Worm (Caenorhabditis elegans): ENCODE data around the gene K07F5.22.
"Not testable (repeated sequence)": the region's sequence is repeated elsewhere in the genome, so short reads cannot be mapped to it uniquely, and the experiment has no call there.

DNA sequence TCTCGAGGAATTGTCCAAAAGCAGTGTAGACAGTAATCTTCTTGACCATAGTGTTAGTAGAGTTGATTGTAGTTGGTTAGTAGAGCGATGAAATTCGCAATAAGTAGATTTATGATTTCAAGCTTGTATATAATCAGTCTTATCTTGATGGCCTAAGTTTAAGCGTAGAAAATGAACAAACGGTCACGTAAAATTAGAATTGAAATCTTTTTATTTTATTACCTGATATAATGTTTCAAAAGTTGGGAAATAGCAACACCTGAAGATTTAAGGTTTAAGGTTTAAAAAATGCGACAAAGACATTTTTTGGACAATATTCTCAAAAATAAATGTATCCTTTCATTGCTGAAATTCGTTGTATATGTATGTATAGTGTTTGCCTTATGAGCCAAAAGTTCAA is 28.8 kb downstream of the K07F5.22 start, which contains the start of gene sss-1:
- TF ChIP-seq lsy-2 (tag; optimal IDR thresholded peaks at IDR 0.05); nhr-11 (tag; optimal IDR thresholded peaks at IDR 0.05); ztf-4 (tag; optimal IDR thresholded peaks at IDR 0.05); nhr-6 (tag; optimal IDR thresholded peaks at IDR 0.05); lin-39 (tag; optimal IDR thresholded peaks at IDR 0.05); nhr-12 (tag; optimal IDR thresholded peaks at IDR 0.05); fos-1 (tag; optimal IDR thresholded peaks at IDR 0.05); lin-13 (GFP tag; optimal IDR thresholded peaks at IDR 0.05); mdl-1 (tag; optimal IDR thresholded peaks at IDR 0.05); ceh-82 (tag; optimal IDR thresholded peaks at IDR 0.05); unc-62 (GFP tag; optimal IDR thresholded peaks at IDR 0.05): not testable (repeated sequence)
